Fruit fly (Drosophila melanogaster) whole organism, embryonic: ENCODE results near the gene CG45045.

ENCODE experiments used
- BEAF-32 ChIP-seq: fragments of 200-800 bp; sonication (Bioruptor generic); optimal IDR thresholded peaks from 3 replicates; lab custom pipeline; 2017; ENCODE audit warnings: missing biosample characterization, missing genetic modification characterization, mild to moderate bottlenecking, moderate library complexity, missing genetic modification reagents
- CG10959 ChIP-seq: fragments of 200-800 bp; sonication (Bioruptor generic); IDR thresholded peaks from 2 replicates; pipeline ENCODE4 v1.3.6; 2022; ENCODE audit warnings: missing biosample characterization, missing genetic modification characterization
- CG11456 ChIP-seq: fragments of 200-800 bp; sonication (Bioruptor generic); IDR thresholded peaks from 3 replicates; pipeline ENCODE4 v1.3.6; 2022; ENCODE audit warnings: missing biosample characterization, missing genetic modification characterization
- CG11696 ChIP-seq: fragments of 200-800 bp; sonication (Bioruptor generic); IDR thresholded peaks from 2 replicates; pipeline ENCODE4 v1.3.6; 2022; ENCODE audit warnings: missing biosample characterization, missing genetic modification characterization
- CG12942 ChIP-seq: fragments of 200-800 bp; sonication (Bioruptor generic); optimal IDR thresholded peaks from 3 replicates; lab custom pipeline; 2016; ENCODE audit warnings: missing biosample characterization, missing genetic modification characterization
- CG15269 ChIP-seq: fragments of 200-800 bp; sonication (Bioruptor generic); optimal IDR thresholded peaks from 2 replicates; lab custom pipeline; 2018; ENCODE audit warnings: missing biosample characterization, mild to moderate bottlenecking, missing genetic modification characterization, moderate library complexity
- CG16813 ChIP-seq: fragments of 200-800 bp; sonication (Bioruptor generic); IDR thresholded peaks from 3 replicates; pipeline ENCODE4 v1.3.6; 2022; ENCODE audit warnings: missing biosample characterization, missing genetic modification characterization; ENCODE audit not compliant: partially characterized antibody
- CG34224 ChIP-seq: fragments of 200-800 bp; sonication (Bioruptor generic); IDR thresholded peaks from 3 replicates; pipeline ENCODE4 v1.3.6; 2022; ENCODE audit warnings: missing biosample characterization, missing genetic modification characterization; ENCODE audit not compliant: partially characterized antibody
- CG4424 ChIP-seq: fragments of 200-800 bp; sonication (Bioruptor generic); optimal IDR thresholded peaks from 3 replicates; lab custom pipeline; 2016; ENCODE audit warnings: missing biosample characterization, missing genetic modification characterization
- CG6654 ChIP-seq: fragments of 200-800 bp; sonication (Bioruptor generic); optimal IDR thresholded peaks from 2 replicates; lab custom pipeline; 2017; ENCODE audit warnings: missing biosample characterization, mild to moderate bottlenecking, missing genetic modification characterization
- CG6765 ChIP-seq: fragments of 200-800 bp; sonication (Bioruptor generic); optimal IDR thresholded peaks from 3 replicates; lab custom pipeline; 2017; ENCODE audit warnings: missing biosample characterization, mild to moderate bottlenecking, missing genetic modification characterization
- CG8388 ChIP-seq: fragments of 200-800 bp; sonication (Bioruptor generic); optimal IDR thresholded peaks from 2 replicates; lab custom pipeline; 2019; ENCODE audit warnings: missing biosample characterization, mild to moderate bottlenecking, missing genetic modification characterization, moderate library complexity
- CG8765 ChIP-seq: fragments of 200-800 bp; sonication (Bioruptor generic); IDR thresholded peaks from 2 replicates; pipeline ENCODE4 v1.3.6; 2022; ENCODE audit warnings: missing biosample characterization, missing genetic modification characterization
- CG9437 ChIP-seq: fragments of 200-800 bp; sonication (Bioruptor generic); optimal IDR thresholded peaks from 2 replicates; lab custom pipeline; 2018; ENCODE audit warnings: missing biosample characterization, mild to moderate bottlenecking, missing genetic modification characterization
- CkIIα-i1 ChIP-seq: fragments of 200-800 bp; sonication (Bioruptor generic); IDR thresholded peaks from 2 replicates; pipeline ENCODE4 v1.3.6; 2022; ENCODE audit warnings: missing biosample characterization, missing genetic modification characterization
- D19A ChIP-seq: fragments of 200-800 bp; optimal IDR thresholded peaks from 3 replicates; lab custom pipeline; 2019; ENCODE audit warnings: missing biosample characterization, mild to moderate bottlenecking, missing genetic modification characterization, moderate library complexity
- Dp ChIP-seq: fragments of 200-800 bp; sonication (Bioruptor generic); optimal IDR thresholded peaks from 2 replicates; lab custom pipeline; 2018; ENCODE audit warnings: missing biosample characterization, mild to moderate bottlenecking, missing genetic modification characterization, moderate library complexity
- E2f2 ChIP-seq: fragments of 200-800 bp; sonication (Bioruptor generic); IDR thresholded peaks from 2 replicates; pipeline ENCODE4 v1.3.6; 2022; ENCODE audit warnings: missing biosample characterization, missing genetic modification characterization
- Ets65A ChIP-seq: fragments of 200-800 bp; sonication (Bioruptor generic); peaks from one replicate; lab custom pipeline; 2016; ENCODE audit warnings: missing biosample characterization, missing genetic modification characterization
- HmgD ChIP-seq: fragments of 200-800 bp; sonication (Bioruptor generic); optimal IDR thresholded peaks from 3 replicates; lab custom pipeline; 2016; ENCODE audit warnings: missing biosample characterization, missing genetic modification characterization
- Mrtf ChIP-seq: fragments of 200-800 bp; sonication (Bioruptor generic); IDR thresholded peaks from 3 replicates; pipeline ENCODE4 v1.3.6; 2022; ENCODE audit warnings: missing biosample characterization, missing genetic modification characterization
- NC2α ChIP-seq: fragments of 200-800 bp; sonication (Bioruptor generic); optimal IDR thresholded peaks from 2 replicates; lab custom pipeline; 2016; ENCODE audit warnings: missing biosample characterization, missing genetic modification characterization
- NK7.1 ChIP-seq: fragments of 200-800 bp; sonication (Bioruptor generic); optimal IDR thresholded peaks from 3 replicates; lab custom pipeline; 2016; ENCODE audit warnings: missing biosample characterization, missing genetic modification characterization
- Neu2 ChIP-seq: fragments of 200-800 bp; sonication (Bioruptor generic); optimal IDR thresholded peaks from 3 replicates; lab custom pipeline; 2016; ENCODE audit warnings: missing biosample characterization, missing genetic modification characterization, borderline replicate concordance
- Nf-YB ChIP-seq: fragments of 200-800 bp; sonication (Bioruptor generic); optimal IDR thresholded peaks from 3 replicates; lab custom pipeline; 2019; ENCODE audit warnings: missing biosample characterization, mild to moderate bottlenecking, missing genetic modification characterization, moderate library complexity
- Opbp ChIP-seq: fragments of 200-800 bp; sonication (Bioruptor generic); IDR thresholded peaks from 3 replicates; pipeline ENCODE4 v1.3.6; 2022; ENCODE audit warnings: missing biosample characterization, missing genetic modification characterization; ENCODE audit not compliant: partially characterized antibody
- Rx ChIP-seq: fragments of 200-800 bp; sonication (Bioruptor generic); IDR thresholded peaks from 2 replicates; pipeline ENCODE4 v1.3.6; 2022; ENCODE audit warnings: missing biosample characterization, missing genetic modification characterization
- Xbp1 ChIP-seq: fragments of 200-800 bp; sonication (Bioruptor generic); optimal IDR thresholded peaks from 3 replicates; lab custom pipeline; 2016; ENCODE audit warnings: missing biosample characterization, mild to moderate bottlenecking, missing genetic modification characterization
- ac ChIP-seq: fragments of 200-800 bp; sonication (Bioruptor generic); optimal IDR thresholded peaks from 3 replicates; lab custom pipeline; 2017; ENCODE audit warnings: missing biosample characterization, mild to moderate bottlenecking, missing genetic modification characterization
- bigmax ChIP-seq: fragments of 200-800 bp; sonication (Bioruptor generic); optimal IDR thresholded peaks from 2 replicates; lab custom pipeline; 2018; ENCODE audit warnings: missing biosample characterization, mild to moderate bottlenecking, missing genetic modification characterization
- fd3F ChIP-seq: fragments of 200-800 bp; sonication (Bioruptor generic); optimal IDR thresholded peaks from 2 replicates; lab custom pipeline; 2018; ENCODE audit warnings: missing biosample characterization, mild to moderate bottlenecking, missing genetic modification characterization, moderate library complexity
- fu2 ChIP-seq: fragments of 200-800 bp; sonication (Bioruptor generic); optimal IDR thresholded peaks from 2 replicates; lab custom pipeline; 2016; ENCODE audit warnings: missing biosample characterization, missing genetic modification characterization
- gt ChIP-seq: fragments of 200-800 bp; sonication (Bioruptor generic); IDR thresholded peaks from 2 replicates; pipeline ENCODE4 v1.3.6; 2022; ENCODE audit warnings: missing biosample characterization, missing genetic modification characterization
- hbn ChIP-seq: fragments of 200-800 bp; sonication (Bioruptor generic); IDR thresholded peaks from 2 replicates; pipeline ENCODE4 v1.3.6; 2022; ENCODE audit warnings: missing biosample characterization, missing genetic modification characterization; ENCODE audit not compliant: partially characterized antibody
- lab ChIP-seq: fragments of 200-800 bp; sonication (Bioruptor generic); optimal IDR thresholded peaks from 3 replicates; lab custom pipeline; 2017; ENCODE audit warnings: missing biosample characterization, missing genetic modification characterization, mild to moderate bottlenecking, moderate library complexity, missing genetic modification reagents
- nerfin-2 ChIP-seq: fragments of 200-800 bp; sonication (Bioruptor generic); IDR thresholded peaks from 2 replicates; pipeline ENCODE4 v1.3.6; 2022; ENCODE audit warnings: missing biosample characterization, missing genetic modification characterization; ENCODE audit not compliant: partially characterized antibody
- pfk ChIP-seq: fragments of 200-800 bp; sonication (Bioruptor generic); optimal IDR thresholded peaks from 2 replicates; lab custom pipeline; 2018; ENCODE audit warnings: missing biosample characterization, mild to moderate bottlenecking, missing genetic modification characterization, moderate library complexity
- pita ChIP-seq: fragments of 200-800 bp; sonication (Bioruptor generic); optimal IDR thresholded peaks from 2 replicates; lab custom pipeline; 2017; ENCODE audit warnings: missing biosample characterization, mild to moderate bottlenecking, missing genetic modification characterization
- pum ChIP-seq: fragments of 200-800 bp; sonication (Bioruptor generic); optimal IDR thresholded peaks from 2 replicates; lab custom pipeline; 2016; ENCODE audit warnings: missing biosample characterization, missing genetic modification characterization
- pzg ChIP-seq: fragments of 200-800 bp; sonication (Bioruptor generic); optimal IDR thresholded peaks from 3 replicates; lab custom pipeline; 2018; ENCODE audit warnings: missing biosample characterization, mild to moderate bottlenecking, missing genetic modification characterization, moderate library complexity
- repo ChIP-seq: fragments of 200-800 bp; sonication (Bioruptor generic); optimal IDR thresholded peaks from 2 replicates; lab custom pipeline; 2016; ENCODE audit warnings: missing biosample characterization, missing genetic modification characterization
- schlank ChIP-seq: fragments of 200-800 bp; sonication (Bioruptor generic); optimal IDR thresholded peaks from 2 replicates; lab custom pipeline; 2018; ENCODE audit warnings: missing biosample characterization, mild to moderate bottlenecking, missing genetic modification characterization
- sens ChIP-seq: fragments of 200-800 bp; sonication (Bioruptor generic); peaks from one replicate; lab custom pipeline; 2016; ENCODE audit warnings: missing biosample characterization, missing genetic modification characterization
- sens-2 ChIP-seq: fragments of 200-800 bp; sonication (Bioruptor generic); IDR thresholded peaks from 2 replicates; pipeline ENCODE4 v1.3.6; 2022; ENCODE audit warnings: missing biosample characterization, missing genetic modification characterization
- slp2 ChIP-seq: fragments of 200-800 bp; sonication (Bioruptor generic); optimal IDR thresholded peaks from 2 replicates; lab custom pipeline; 2016; ENCODE audit warnings: missing biosample characterization, missing genetic modification characterization
- sna ChIP-seq: fragments of 200-800 bp; sonication (Bioruptor generic); IDR thresholded peaks from 2 replicates; pipeline ENCODE4 v1.3.6; 2022; ENCODE audit warnings: missing biosample characterization, missing genetic modification characterization; ENCODE audit not compliant: partially characterized antibody
- sug ChIP-seq: fragments of 200-800 bp; optimal IDR thresholded peaks from 2 replicates; lab custom pipeline; 2019; ENCODE audit warnings: missing biosample characterization, mild to moderate bottlenecking, missing genetic modification characterization, moderate library complexity
- tup ChIP-seq: fragments of 200-800 bp; sonication (Bioruptor generic); optimal IDR thresholded peaks from 2 replicates; lab custom pipeline; 2016; ENCODE audit warnings: missing biosample characterization, mild to moderate bottlenecking, missing genetic modification characterization, moderate library complexity
- wdn ChIP-seq: fragments of 200-800 bp; sonication (Bioruptor generic); IDR thresholded peaks from 2 replicates; pipeline ENCODE4 v1.3.6; 2022; ENCODE audit warnings: missing biosample characterization, missing genetic modification characterization

CG45045 gene

dm6 chr3R:17682244-17682773 is 14.9 kb downstream of the CG45045 start, which contains the start of the genes alt and CG7655 (continued):
- TF ChIP-seq slp2 (GFP tag; lab: Kevin White, UChicago): no peak
- TF ChIP-seq CkIIα-i1 (GFP tag; lab: Robert Waterston, UW): no peak
- TF ChIP-seq Nf-YB: no peak
- TF ChIP-seq CG8388 (GFP tag; lab: Kevin White, UChicago): no peak

dm6 chr3R:17684854-17685253 is 17.5 kb downstream of the CG45045 start, which contains the start of the genes CG31251 and CG31360:
TSS of gene CG31251 (minus strand) at chr3R:17684915.
TSS of gene CG31360 (plus strand) at chr3R:17685097.
- no peak for TF ChIP-seq pum (GFP tag; lab: Kevin White, UChicago)
- peak; percentile 55 for TF ChIP-seq sens (GFP tag; lab: Kevin White, UChicago)
- no peak for TF ChIP-seq Ets65A (GFP tag; lab: Kevin White, UChicago)
- TF ChIP-seq pfk (GFP tag; lab: Kevin White, UChicago): no peak
- TF ChIP-seq sug (tag; lab: Kevin White, UChicago): peak; percentile 18
- no peak for TF ChIP-seq D19A
- TF ChIP-seq CG6765 (GFP tag; lab: Kevin White, UChicago): no peak
- TF ChIP-seq Neu2 (GFP tag; lab: Kevin White, UChicago): no peak
- no peak for TF ChIP-seq CG8765 (GFP tag; lab: Robert Waterston, UW)
- no peak for TF ChIP-seq wdn (GFP tag; lab: Robert Waterston, UW)
- TF ChIP-seq schlank (tag; lab: Kevin White, UChicago): no peak
- peak; percentile 84 for TF ChIP-seq CG16813 (GFP tag; lab: Robert Waterston, UW)
- peak; percentile 37 for TF ChIP-seq Dp (GFP tag; lab: Kevin White, UChicago)
- peak; percentile 88 for TF ChIP-seq hbn (GFP tag; lab: Robert Waterston, UW)
- no peak for TF ChIP-seq CG11696 (GFP tag; lab: Robert Waterston, UW)
- TF ChIP-seq nerfin-2 (GFP tag; lab: Robert Waterston, UW): peak; percentile 82
- no peak for TF ChIP-seq lab (GFP tag; lab: Kevin White, UChicago)
- no peak for TF ChIP-seq CG6654 (GFP tag; lab: Kevin White, UChicago)
- no peak for TF ChIP-seq fu2 (GFP tag; lab: Kevin White, UChicago)
- TF ChIP-seq CG11456 (GFP tag; lab: Robert Waterston, UW): no peak
- TF ChIP-seq NC2α (GFP tag; lab: Kevin White, UChicago): no peak
- no peak for TF ChIP-seq sens-2 (GFP tag; lab: Robert Waterston, UW)
- no peak for TF ChIP-seq CG15269 (tag; lab: Kevin White, UChicago)
- peak; percentile 45 for TF ChIP-seq pzg (GFP tag; lab: Kevin White, UChicago)
- TF ChIP-seq sna: peak; percentile 91
- TF ChIP-seq fd3F (GFP tag; lab: Kevin White, UChicago): no peak
- no peak for TF ChIP-seq Rx (GFP tag; lab: Robert Waterston, UW)
- TF ChIP-seq Mrtf (GFP tag; lab: Robert Waterston, UW): no peak
- no peak for TF ChIP-seq HmgD (GFP tag; lab: Kevin White, UChicago)
- no peak for TF ChIP-seq bigmax (GFP tag; lab: Kevin White, UChicago)
- no peak for TF ChIP-seq gt (GFP tag; lab: Robert Waterston, UW)
- TF ChIP-seq repo: no peak
- TF ChIP-seq Xbp1 (GFP tag; lab: Kevin White, UChicago): no peak
- no peak for TF ChIP-seq NK7.1 (GFP tag; lab: Kevin White, UChicago)
- no peak for TF ChIP-seq CG12942
- TF ChIP-seq Opbp (GFP tag; lab: Robert Waterston, UW): peak; percentile 56; the same call in 1 of the 3 replicates
- no peak for TF ChIP-seq ac
- no peak for TF ChIP-seq CG4424 (GFP tag; lab: Kevin White, UChicago)
- TF ChIP-seq E2f2 (GFP tag; lab: Robert Waterston, UW): 0 out of 2 replicates have a peak, but pooled peaks have one; percentile 23
- TF ChIP-seq pita (GFP tag; lab: Kevin White, UChicago): no peak
- no peak for TF ChIP-seq CG10959 (GFP tag; lab: Robert Waterston, UW)
- TF ChIP-seq BEAF-32 (GFP tag; lab: Kevin White, UChicago): peak; percentile 81
- TF ChIP-seq tup (GFP tag; lab: Kevin White, UChicago): no peak
- peak; percentile 95 for TF ChIP-seq CG34224 (GFP tag; lab: Robert Waterston, UW)
- peak; percentile 0 for TF ChIP-seq CG9437 (GFP tag; lab: Kevin White, UChicago)
